Worm (Caenorhabditis elegans): Measurements from ENCODE around the gene F14D7.12.
"Not testable (repeated sequence)": the region's sequence is repeated elsewhere in the genome, so short reads cannot be mapped to it uniquely, and the experiment has no call there.

F14D7.12 gene

ce11 chrV:14260831-14261230 lies 39.0 kb upstream of the F14D7.12 start, which contains the start of gene F40G12.2:
F40G12.2 (minus strand) TSS chrV:14260931.
- TF ChIP-seq T23F11.4 (GFP tag; optimal IDR thresholded peaks at IDR 0.05) (no peak), nhr-11 (tag; optimal IDR thresholded peaks at IDR 0.05) (no peak), ceh-18 (tag; optimal IDR thresholded peaks at IDR 0.05) (no peak), ets-4 (tag; optimal IDR thresholded peaks at IDR 0.05) (no peak), ceh-30 (tag; optimal IDR thresholded peaks at IDR 0.05) (no peak)

- TF ChIP-seq K02D7.2 (tag; optimal IDR thresholded peaks at IDR 0.05) (no peak), pqm-1 (tag; optimal IDR thresholded peaks at IDR 0.05) (no peak), T23F11.4 (GFP tag; optimal IDR thresholded peaks at IDR 0.05) (no peak), lin-11 (tag; optimal IDR thresholded peaks at IDR 0.05) (no peak), tbx-2 (tag; optimal IDR thresholded peaks at IDR 0.05) (no peak), K09A11.1 (tag; optimal IDR thresholded peaks at IDR 0.05; ENCODE audit: insufficient read depth) (no peak), unc-42 (tag; optimal IDR thresholded peaks at IDR 0.05) (no peak), C38D4.7 (GFP tag; optimal IDR thresholded peaks at IDR 0.05) (no peak)
These were observed 32.4 kb upstream of the F14D7.12 start for ce11 chrV:14267326-14267942.

ce11 chrV:14268616-14269015 lies 31.2 kb upstream of the F14D7.12 start, which contains the start of gene F40G12.4:
F40G12.4 (minus strand) TSS chrV:14268716.
- TF ChIP-seq ama-1 (optimal IDR thresholded peaks at IDR 0.05), result no peak

ce11 chrV:14270729-14271128 lies 29.1 kb upstream of the F14D7.12 start, which contains the start of gene F40G12.5:
F40G12.5 (minus strand) TSS chrV:14270829.
- TF ChIP-seq sox-4 (tag; optimal IDR thresholded peaks at IDR 0.05), result no peak
- TF ChIP-seq ceh-30 (tag; optimal IDR thresholded peaks at IDR 0.05), result no peak
- no peak for TF ChIP-seq ceh-48 (tag; optimal IDR thresholded peaks at IDR 0.05)
- TF ChIP-seq elt-4 (tag; optimal IDR thresholded peaks at IDR 0.05), result no peak
- TF ChIP-seq fax-1 (tag; optimal IDR thresholded peaks at IDR 0.05), result no peak
- no peak for TF ChIP-seq lim-6 (tag; optimal IDR thresholded peaks at IDR 0.05)

- TF ChIP-seq pat-9 (tag; optimal IDR thresholded peaks at IDR 0.05) (no peak), ama-1 (optimal IDR thresholded peaks at IDR 0.05) (no peak), ceh-18 (tag; optimal IDR thresholded peaks at IDR 0.05) (no peak), ceh-48 (tag; optimal IDR thresholded peaks at IDR 0.05) (no peak), F13H6.1 (tag; optimal IDR thresholded peaks at IDR 0.05) (no peak), eyg-1 (tag; optimal IDR thresholded peaks at IDR 0.05) (no peak)
These were observed 26.8 kb upstream of the F14D7.12 start, which contains the start of gene F40G12.6 for ce11 chrV:14273019-14273418. F40G12.6 (minus strand) TSS chrV:14273119.

- not testable (repeated sequence) for TF ChIP-seq rnt-1, unc-42, ceh-14 (tag; optimal IDR thresholded peaks at IDR 0.05)
These were observed 25.5 kb upstream of the F14D7.12 start, which contains the start of gene F40G12.7 for ce11 chrV:14274268-14274667. F40G12.7 (plus strand) TSS chrV:14274568.

- no peak for TF ChIP-seq ceh-19 (GFP tag; optimal IDR thresholded peaks at IDR 0.05)
- TF ChIP-seq hlh-13 (GFP tag; optimal IDR thresholded peaks at IDR 0.05), result no peak
- no peak for TF ChIP-seq ceh-45 (GFP tag; IDR thresholded peaks at IDR 0.05)
- no peak for TF ChIP-seq Y22D7AL.16 (tag; optimal IDR thresholded peaks at IDR 0.05)
- no peak for TF ChIP-seq dmd-4 (tag; optimal IDR thresholded peaks at IDR 0.05; ENCODE audit: borderline replicate concordance)
- TF ChIP-seq unc-3 (GFP tag; conservative IDR thresholded peaks at IDR 0.05), result no peak
- no peak for TF ChIP-seq unc-3 (tag; optimal IDR thresholded peaks at IDR 0.05)
- TF ChIP-seq dve-1 (tag; optimal IDR thresholded peaks at IDR 0.05), result no peak
- TF ChIP-seq ztf-16 (tag; optimal IDR thresholded peaks at IDR 0.05), result no peak
- no peak for TF ChIP-seq unc-86 (tag; optimal IDR thresholded peaks at IDR 0.05)
- TF ChIP-seq che-1 (tag; optimal IDR thresholded peaks at IDR 0.05), result no peak
These were observed 20.0 kb upstream of the F14D7.12 start, which contains the start of gene srt-33 for ce11 chrV:14279777-14280176. srt-33 (minus strand) TSS chrV:14279877.

All from whole organism, late embryonic.